Worm (Caenorhabditis elegans) whole organism, L4/young adult: ENCODE data around the gene T19D12.4.

Experiments used
- W03F9.2 ChIP-seq: fragments of 150-350 bp; optimal IDR thresholded peaks from 2 replicates; lab custom pipeline; 2014; ENCODE audit warnings: missing biosample characterization, missing genetic modification characterization
- him-1 ChIP-seq: sonication (generic microtip); optimal IDR thresholded peaks from 2 replicates; lab custom pipeline; 2016; ENCODE audit warnings: missing genotype, missing genetic modification reagents, missing genetic modification characterization, missing compliant biosample characterization

DNA sequence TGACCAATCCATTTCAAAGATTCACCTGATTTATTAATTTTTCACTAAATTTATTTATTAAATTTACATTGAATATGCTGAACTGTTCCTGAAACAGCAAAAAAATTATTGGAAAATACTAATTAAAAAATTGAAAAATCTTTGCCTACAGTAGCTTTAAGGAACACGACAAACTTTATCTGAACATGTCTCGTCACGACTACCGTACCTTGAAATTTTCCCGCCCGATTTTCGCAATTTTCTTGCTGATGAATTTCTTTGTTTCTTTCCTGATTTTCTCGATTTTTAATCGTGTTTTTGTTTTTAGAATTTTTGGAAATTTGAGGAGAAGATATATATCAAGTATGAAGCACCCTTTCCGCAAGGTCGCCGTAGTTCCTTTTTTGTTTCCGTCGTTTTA is 52.0 kb downstream of the T19D12.4 start:
- TF ChIP-seq him-1 (tag; lab: Kevin White, UChicago) (no peak), W03F9.2 (tag; lab: Kevin White, UChicago) (no peak)
